Fruit fly (Drosophila melanogaster): ENCODE results near the gene RabX4.

dm6 chr3R:24798595-24798994 is 29.6 kb downstream of the RabX4 start:
- no peak for TF ChIP-seq psq (optimal IDR thresholded peaks at IDR 0.05)
- no peak for TF ChIP-seq h (optimal IDR thresholded peaks at IDR 0.05)
- TF ChIP-seq Sin3A (optimal IDR thresholded peaks at IDR 0.05): no peak

Measured in Kc167 (cell line).